Fruit fly (Drosophila melanogaster): Measurements from ENCODE around the gene CG4036.
A peak's percentile ranks its signal among the peaks of the same experiment; 100 is the strongest.

The CG4036 gene

DNA sequence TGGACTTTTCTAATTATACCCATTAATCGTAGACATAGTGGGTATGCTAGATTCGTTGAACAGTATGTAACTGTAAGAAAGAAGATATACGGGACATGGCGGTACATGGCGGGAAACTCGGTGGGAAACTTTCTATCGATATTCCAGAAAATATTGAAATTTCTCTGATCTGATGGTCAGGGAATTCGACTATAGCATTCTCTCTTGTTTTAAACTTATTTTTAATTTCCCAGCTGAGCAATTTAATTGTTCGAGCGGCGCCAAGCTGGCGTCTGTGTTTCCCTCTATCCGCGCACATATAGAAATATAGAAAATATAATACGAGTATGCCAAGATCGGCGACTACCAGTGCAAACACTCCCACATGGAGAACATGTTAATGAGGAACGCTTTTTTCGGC is 11.5 kb upstream of the CG4036 start (continued):
- peak; percentile 73 for TF ChIP-seq CG2120 (GFP tag; optimal IDR thresholded peaks at IDR 0.05)
- TF ChIP-seq chif (GFP tag; optimal IDR thresholded peaks at IDR 0.05), result peak in 1 of 2 experiments; percentile 32
- TF ChIP-seq CG2678 (tag; optimal IDR thresholded peaks at IDR 0.05), result peak; percentile 52
- TF ChIP-seq CG32767 (GFP tag; IDR thresholded peaks at IDR 0.05), result 0 out of 2 replicates have a peak, but pooled peaks have one; percentile 16
- peak; percentile 41 for TF ChIP-seq CG30403 (GFP tag; optimal IDR thresholded peaks at IDR 0.05)
- TF ChIP-seq pum (GFP tag; optimal IDR thresholded peaks at IDR 0.05), result peak; percentile 6
- peak; percentile 5 for TF ChIP-seq CG8388 (GFP tag; optimal IDR thresholded peaks at IDR 0.05)
- peak; percentile 20 for TF ChIP-seq CG10366 (GFP tag; IDR thresholded peaks at IDR 0.05)
- TF ChIP-seq CG12155 (GFP tag; optimal IDR thresholded peaks at IDR 0.05), result peak; percentile 29
- peak; percentile 16 for TF ChIP-seq CG17385 (GFP tag; optimal IDR thresholded peaks at IDR 0.05)
- TF ChIP-seq CG12769 (tag; optimal IDR thresholded peaks at IDR 0.05), result peak; percentile 71
- TF ChIP-seq salm (tag; optimal IDR thresholded peaks at IDR 0.05), result no peak
- TF ChIP-seq sens (GFP tag), result peak; percentile 51
- TF ChIP-seq seq (GFP tag; IDR thresholded peaks at IDR 0.05), result 0 out of 2 replicates have a peak, but pooled peaks have one; percentile 41
- peak; percentile 26 for TF ChIP-seq unpg (GFP tag; optimal IDR thresholded peaks at IDR 0.05)
- no peak for TF ChIP-seq z (GFP tag; IDR thresholded peaks at IDR 0.05)
- TF ChIP-seq CG8924 (tag; optimal IDR thresholded peaks at IDR 0.05), result peak; percentile 25
- peak; percentile 42 for TF ChIP-seq CG9817 (tag; optimal IDR thresholded peaks at IDR 0.05)
- TF ChIP-seq Dek (tag; optimal IDR thresholded peaks at IDR 0.05), result no peak
- TF ChIP-seq Drgx (GFP tag; IDR thresholded peaks at IDR 0.05), result 0 out of 2 replicates have a peak, but pooled peaks have one; percentile 12
- TF ChIP-seq zen2 (GFP tag; IDR thresholded peaks at IDR 0.05; ENCODE audit: partially characterized antibody), result 0 out of 3 replicates have a peak, but pooled peaks have one; percentile 4
- no peak for TF ChIP-seq CG7963 (GFP tag; IDR thresholded peaks at IDR 0.05; ENCODE audit: partially characterized antibody)
- peak; percentile 29 for TF ChIP-seq Hr3 (GFP tag; optimal IDR thresholded peaks at IDR 0.05)
- no peak for TF ChIP-seq BEAF-32 (GFP tag; optimal IDR thresholded peaks at IDR 0.05)
- no peak for TF ChIP-seq schlank (tag; optimal IDR thresholded peaks at IDR 0.05)
- peak; percentile 30 for TF ChIP-seq CG10543 (GFP tag; optimal IDR thresholded peaks at IDR 0.05)
- TF ChIP-seq CG13894 (tag; optimal IDR thresholded peaks at IDR 0.05), result peak; percentile 75
- TF ChIP-seq CG13424 (tag; optimal IDR thresholded peaks at IDR 0.05), result peak; percentile 35
- TF ChIP-seq CG13775 (GFP tag; optimal IDR thresholded peaks at IDR 0.05), result peak; percentile 9
- TF ChIP-seq CG3281 (GFP tag; optimal IDR thresholded peaks at IDR 0.05), result peak; percentile 44
- no peak for TF ChIP-seq CG8290 (GFP tag; optimal IDR thresholded peaks at IDR 0.05)
- TF ChIP-seq CG8290 (tag; optimal IDR thresholded peaks at IDR 0.05), result peak in 1 of 2 experiments; percentile 43
- peak; percentile 15 for TF ChIP-seq HLH54F (GFP tag; optimal IDR thresholded peaks at IDR 0.05)
- TF ChIP-seq CoRest (tag; optimal IDR thresholded peaks at IDR 0.05), result peak; percentile 57
- TF ChIP-seq CG2875 (GFP tag; optimal IDR thresholded peaks at IDR 0.05), result no peak
- TF ChIP-seq Dbx (GFP tag; IDR thresholded peaks at IDR 0.05), result 0 out of 3 replicates have a peak, but pooled peaks have one; percentile 16
- TF ChIP-seq pzg (GFP tag; optimal IDR thresholded peaks at IDR 0.05), result no peak
- TF ChIP-seq CG11696 (GFP tag; IDR thresholded peaks at IDR 0.05), result no peak
- TF ChIP-seq CG11085 (GFP tag; IDR thresholded peaks at IDR 0.05), result 0 out of 2 replicates have a peak, but pooled peaks have one; percentile 34
- no peak for TF ChIP-seq Stat92E (GFP tag; optimal IDR thresholded peaks at IDR 0.05)
- peak; percentile 55; the same call in 1 of the 2 replicates for TF ChIP-seq CG9932 (GFP tag; IDR thresholded peaks at IDR 0.05)
- TF ChIP-seq Atf-2 (GFP tag; optimal IDR thresholded peaks at IDR 0.05), result no peak
- TF ChIP-seq Fer1 (GFP tag; optimal IDR thresholded peaks at IDR 0.05), result peak; percentile 26
- no peak for TF ChIP-seq tup (GFP tag; optimal IDR thresholded peaks at IDR 0.05)
- no peak for TF ChIP-seq YL-1 (GFP tag; optimal IDR thresholded peaks at IDR 0.05)
- peak; percentile 32 for TF ChIP-seq lilli (GFP tag; optimal IDR thresholded peaks at IDR 0.05)
- TF ChIP-seq CG13296 (GFP tag; optimal IDR thresholded peaks at IDR 0.05), result peak; percentile 0
- peak; percentile 4 for TF ChIP-seq cwo (GFP tag; optimal IDR thresholded peaks at IDR 0.05)
- TF ChIP-seq toy (GFP tag; IDR thresholded peaks at IDR 0.05), result no peak
- TF ChIP-seq CG7556 (GFP tag; optimal IDR thresholded peaks at IDR 0.05), result peak; percentile 42

Measured in whole organism, embryonic.